Fruit fly (Drosophila melanogaster): ENCODE results near the gene Lectin-galC1.

Lectin-galC1 gene

DNA sequence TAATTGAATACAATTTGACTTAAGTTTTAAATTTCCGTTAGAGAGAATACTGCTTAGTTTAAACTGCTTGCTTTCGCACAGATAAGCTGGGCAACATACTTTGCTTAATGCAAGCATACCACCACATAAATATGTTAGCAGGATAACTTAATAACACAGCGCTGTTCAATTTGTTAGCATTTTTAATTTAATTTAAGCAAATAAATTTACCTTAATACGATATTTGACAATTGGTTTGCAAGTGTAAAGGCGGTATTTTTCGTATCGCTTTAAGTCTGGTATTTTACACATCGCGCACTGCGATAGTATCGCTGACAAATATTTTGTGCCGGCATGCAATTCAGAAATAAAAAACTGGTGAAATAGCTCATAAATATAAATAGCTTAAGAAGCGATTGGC, 13.1 kb downstream of the Lectin-galC1 start, which contains the start of gene RtcB:
Gene RtcB, plus strand, starts transcription at position 301 of the 400 bp plus-strand sequence.
- TF ChIP-seq dsx (GFP tag; optimal IDR thresholded peaks at IDR 0.05; ENCODE audit: poor library complexity, severe bottlenecking) = no peak
- no peak for TF ChIP-seq CG10669 (GFP tag; optimal IDR thresholded peaks at IDR 0.05)
- TF ChIP-seq Sox15 (GFP tag; optimal IDR thresholded peaks at IDR 0.05) = no peak
- TF ChIP-seq CG11902 (GFP tag; optimal IDR thresholded peaks at IDR 0.05) = no peak
- peak; percentile 36 for TF ChIP-seq Eip78C (GFP tag)
- no peak for TF ChIP-seq CG6276 (GFP tag; optimal IDR thresholded peaks at IDR 0.05)
- no peak for TF ChIP-seq CG6792 (GFP tag; optimal IDR thresholded peaks at IDR 0.05)
- no peak for TF ChIP-seq Lpt (GFP tag; optimal IDR thresholded peaks at IDR 0.05)

DNA sequence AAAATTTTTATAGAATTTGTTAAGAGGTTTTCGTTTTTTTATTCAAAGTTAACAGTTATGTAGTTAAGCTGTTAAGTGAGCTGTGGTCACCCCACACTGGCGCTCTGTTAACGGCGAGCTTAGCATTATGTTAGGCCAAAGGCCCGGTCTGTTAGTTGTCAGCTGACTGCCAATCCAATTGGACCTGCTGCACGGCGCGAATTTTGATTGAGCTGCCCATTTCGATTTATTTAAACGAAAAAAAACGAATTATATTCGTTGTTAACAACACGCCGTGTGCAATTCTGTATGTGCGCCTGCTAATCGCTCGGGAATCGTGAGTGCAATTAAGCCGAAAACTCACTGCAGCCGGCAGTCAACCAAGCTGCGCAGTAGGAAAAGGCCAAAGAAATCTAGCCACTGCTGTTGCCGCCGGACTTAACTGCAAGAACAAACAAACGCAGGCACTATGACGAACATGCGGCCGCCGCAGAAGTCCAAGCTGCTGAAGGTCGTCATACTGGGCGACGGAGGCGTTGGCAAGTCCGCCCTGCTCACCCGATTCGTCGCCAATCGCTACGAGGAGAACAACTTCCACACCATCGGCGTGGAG, 15.3 kb downstream of the Lectin-galC1 start, which contains the start of gene Rab9:
Gene Rab9, plus strand, starts transcription at position 151 of the 592 bp plus-strand sequence.
- TF ChIP-seq Met (GFP tag; optimal IDR thresholded peaks at IDR 0.05) (no peak), CG6163 (GFP tag; IDR thresholded peaks at IDR 0.05) (no peak), CG8319 (GFP tag; optimal IDR thresholded peaks at IDR 0.05) (no peak), CG4318 (GFP tag; optimal IDR thresholded peaks at IDR 0.05) (no peak), CG8632 (GFP tag; optimal IDR thresholded peaks at IDR 0.05) (no peak), CG7368 (GFP tag; optimal IDR thresholded peaks at IDR 0.05) (no peak)

DNA sequence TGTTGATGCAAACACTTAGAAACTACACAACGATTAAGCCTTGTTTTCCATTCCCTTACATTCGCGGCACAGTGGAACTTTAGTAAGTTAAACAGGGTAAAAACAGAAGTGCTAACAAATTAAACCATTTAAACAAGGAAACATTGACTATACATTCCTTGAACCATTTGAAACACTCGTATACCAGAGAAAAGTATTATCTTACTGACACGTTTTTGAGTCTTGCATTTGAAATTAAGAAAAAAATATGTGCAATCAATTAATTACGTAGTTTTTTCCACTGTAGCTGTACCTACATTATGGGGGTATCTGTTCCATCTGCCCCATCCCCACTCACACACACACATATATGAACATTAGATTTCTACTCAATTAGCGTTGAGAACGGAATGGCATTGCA, 16.0 kb downstream of the Lectin-galC1 start:
- TF ChIP-seq fd59A (GFP tag; optimal IDR thresholded peaks at IDR 0.05) (no peak), topi (GFP tag; optimal IDR thresholded peaks at IDR 0.05) (no peak), Eip78C (GFP tag) (peak; percentile 66), Lpt (GFP tag; optimal IDR thresholded peaks at IDR 0.05) (peak; percentile 6), Hr4 (GFP tag; optimal IDR thresholded peaks at IDR 0.05) (peak; percentile 45), CG15336 (GFP tag; IDR thresholded peaks at IDR 0.05) (peak; percentile 53), eg (GFP tag; IDR thresholded peaks at IDR 0.05) (0 out of 3 replicates have a peak, but pooled peaks have one; percentile 33), fkh (GFP tag; optimal IDR thresholded peaks at IDR 0.05) (peak; percentile 8), Hr39 (GFP tag; optimal IDR thresholded peaks at IDR 0.05) (no peak), CG8119 (GFP tag; IDR thresholded peaks at IDR 0.05) (peak; percentile 43; the same call in 1 of the 3 replicates), OdsH (GFP tag; optimal IDR thresholded peaks at IDR 0.05) (peak; percentile 3), CG32006 (GFP tag; optimal IDR thresholded peaks at IDR 0.05) (peak; percentile 57)

DNA sequence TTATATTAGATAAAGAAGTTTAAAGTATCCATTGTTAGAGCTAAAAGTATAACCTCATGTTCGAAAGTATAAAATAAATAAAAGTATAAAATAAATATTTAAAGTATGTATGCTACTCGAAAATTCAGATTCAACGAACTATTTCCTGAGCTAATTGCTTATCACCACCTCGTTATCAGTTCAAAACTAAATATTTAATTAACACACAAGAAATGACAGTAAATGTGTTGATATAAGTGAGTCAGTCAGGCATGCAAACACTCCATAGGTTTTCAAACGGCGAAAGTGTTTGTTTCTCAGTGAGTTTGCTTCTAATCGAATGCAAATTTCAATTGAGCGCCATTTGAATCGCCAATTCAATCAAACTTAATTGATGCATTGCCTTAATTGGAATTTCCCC, 17.0 kb downstream of the Lectin-galC1 start:
- TF ChIP-seq fkh (GFP tag; optimal IDR thresholded peaks at IDR 0.05) (peak; percentile 91), Eip78C (GFP tag) (peak; percentile 36), CG16779 (tag; optimal IDR thresholded peaks at IDR 0.05) (peak; percentile 10), ss (GFP tag; optimal IDR thresholded peaks at IDR 0.05) (peak in 1 of 2 experiments; percentile 21), dac (GFP tag; optimal IDR thresholded peaks at IDR 0.05) (no peak)

DNA sequence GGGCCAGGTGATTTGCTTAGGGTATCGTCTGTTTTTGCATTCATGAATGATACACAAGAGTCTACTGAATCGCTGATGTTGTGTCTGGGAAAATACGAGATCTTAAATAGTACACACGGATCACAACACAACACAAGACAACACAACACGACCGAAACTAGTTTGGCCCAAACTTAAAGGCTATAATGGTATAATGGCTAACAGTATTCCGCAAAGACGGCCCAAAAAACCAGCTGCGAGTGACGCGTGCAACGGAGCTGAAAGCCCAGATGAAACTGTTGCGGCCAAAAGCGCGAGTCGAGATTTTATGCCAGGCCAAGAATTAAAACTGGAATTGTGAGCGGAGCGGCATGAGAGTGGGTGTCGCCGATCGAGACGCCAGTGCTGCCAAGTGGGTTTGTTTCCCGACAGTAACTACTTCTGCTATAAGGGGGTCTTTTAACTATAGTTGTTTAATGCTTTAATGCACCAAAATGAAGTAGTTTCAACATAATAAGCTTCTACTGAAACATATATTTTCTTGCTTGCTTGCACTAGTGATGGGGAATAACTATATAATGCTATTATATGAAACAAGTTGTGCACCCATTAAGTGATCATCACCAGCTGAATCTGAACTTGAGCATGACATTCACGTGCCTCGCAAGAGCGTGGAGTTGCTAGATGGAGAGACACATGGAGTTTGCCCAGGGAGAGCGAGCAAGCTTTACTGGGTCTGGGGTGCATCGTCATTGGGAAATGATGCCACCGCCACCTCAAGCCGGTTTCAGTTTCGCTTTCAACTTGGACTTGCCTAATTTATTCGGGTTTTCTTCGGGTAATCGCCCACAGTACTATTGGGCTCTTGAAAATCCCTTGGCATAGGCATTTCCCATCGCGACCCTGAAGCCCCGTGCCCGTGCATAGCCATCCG, 21.7 kb downstream of the Lectin-galC1 start:
- TF ChIP-seq Eip75B (GFP tag; optimal IDR thresholded peaks at IDR 0.05) = peak; percentile 13
- TF ChIP-seq pdm3 (GFP tag; optimal IDR thresholded peaks at IDR 0.05) = peak; percentile 10
- TF ChIP-seq net (GFP tag; optimal IDR thresholded peaks at IDR 0.05) = no peak
- TF ChIP-seq Ets96B (tag; optimal IDR thresholded peaks at IDR 0.05) = peak; percentile 43
- TF ChIP-seq Hr39 (GFP tag; optimal IDR thresholded peaks at IDR 0.05) = no peak
- no peak for TF ChIP-seq CG31627 (GFP tag; optimal IDR thresholded peaks at IDR 0.05)
- TF ChIP-seq CG32006 (GFP tag; optimal IDR thresholded peaks at IDR 0.05) = peak; percentile 10
- peak; percentile 18 for TF ChIP-seq Lpt (GFP tag; optimal IDR thresholded peaks at IDR 0.05)
- peak; percentile 33 for TF ChIP-seq CG6854 (GFP tag; optimal IDR thresholded peaks at IDR 0.05)
- TF ChIP-seq Eip78C (GFP tag) = peak; percentile 76
- peak; percentile 7 to 37 for TF ChIP-seq ss (GFP tag; optimal IDR thresholded peaks at IDR 0.05)
- peak; percentile 38 for TF ChIP-seq dsx (GFP tag; optimal IDR thresholded peaks at IDR 0.05; ENCODE audit: poor library complexity, severe bottlenecking)
- TF ChIP-seq CG15336 (GFP tag; IDR thresholded peaks at IDR 0.05) = peak; percentile 30; the same call in 1 of the 2 replicates
- TF ChIP-seq CG8632 (GFP tag; optimal IDR thresholded peaks at IDR 0.05) = peak; percentile 4
- TF ChIP-seq eg (GFP tag; IDR thresholded peaks at IDR 0.05) = peak; percentile 39; the same call in 1 of the 3 replicates
- TF ChIP-seq CG8119 (GFP tag; IDR thresholded peaks at IDR 0.05) = peak; percentile 57; the same call in 2 of the 3 replicates
- peak; percentile 36; the same call in 1 of the 3 replicates for TF ChIP-seq CG6163 (GFP tag; IDR thresholded peaks at IDR 0.05)
- TF ChIP-seq Blimp-1 (GFP tag; optimal IDR thresholded peaks at IDR 0.05) = peak; percentile 50
- TF ChIP-seq esn (GFP tag; optimal IDR thresholded peaks at IDR 0.05) = peak; percentile 44
- TF ChIP-seq achi (GFP tag; optimal IDR thresholded peaks at IDR 0.05) = peak; percentile 23
- no peak for TF ChIP-seq CG11902 (GFP tag; optimal IDR thresholded peaks at IDR 0.05)
- peak; percentile 18 for TF ChIP-seq Hr4 (GFP tag; optimal IDR thresholded peaks at IDR 0.05)
- no peak for TF ChIP-seq CG4318 (GFP tag; optimal IDR thresholded peaks at IDR 0.05)
- TF ChIP-seq spab (GFP tag; optimal IDR thresholded peaks at IDR 0.05) = no peak
- TF ChIP-seq CG6808 (GFP tag; optimal IDR thresholded peaks at IDR 0.05) = peak; percentile 99

All from whole organism, prepupa.